Fruit fly (Drosophila melanogaster) whole organism, embryonic: ENCODE results near the gene Myo31DF.

Experiments used
- Abd-B ChIP-seq: fragments of 200-800 bp; sonication (Bioruptor generic); optimal IDR thresholded peaks from 2 replicates; lab custom pipeline; 2018; ENCODE audit warnings: missing biosample characterization, mild to moderate bottlenecking, missing genetic modification characterization, moderate library complexity
- Asciz ChIP-seq: fragments of 200-800 bp; sonication (Bioruptor generic); optimal IDR thresholded peaks from 2 replicates; lab custom pipeline; 2017; ENCODE audit warnings: missing biosample characterization, mild to moderate bottlenecking, missing genetic modification characterization, missing genetic modification reagents
- CG10366 ChIP-seq: fragments of 200-800 bp; sonication (Bioruptor generic); IDR thresholded peaks from 2 replicates; pipeline ENCODE4 v1.3.6; 2022; ENCODE audit warnings: missing biosample characterization, missing genetic modification characterization
- CG11093 ChIP-seq: fragments of 200-800 bp; sonication (Bioruptor generic); IDR thresholded peaks from 3 replicates; pipeline ENCODE4 v1.3.6; 2022; ENCODE audit warnings: missing biosample characterization, missing genetic modification characterization
- CG11456 ChIP-seq: fragments of 200-800 bp; sonication (Bioruptor generic); IDR thresholded peaks from 3 replicates; pipeline ENCODE4 v1.3.6; 2022; ENCODE audit warnings: missing biosample characterization, missing genetic modification characterization
- CG14667 ChIP-seq: fragments of 200-800 bp; sonication (Bioruptor generic); IDR thresholded peaks from 2 replicates; pipeline ENCODE4 v1.3.6; 2022; ENCODE audit warnings: missing biosample characterization, missing genetic modification characterization
- CG17829 ChIP-seq: fragments of 200-800 bp; optimal IDR thresholded peaks from 2 replicates; lab custom pipeline; 2019; ENCODE audit warnings: missing biosample characterization, mild to moderate bottlenecking, missing genetic modification characterization, moderate library complexity
- CG18476 ChIP-seq: fragments of 200-800 bp; sonication (Bioruptor generic); optimal IDR thresholded peaks from 2 replicates; lab custom pipeline; 2016; ENCODE audit warnings: missing biosample characterization, mild to moderate bottlenecking, missing genetic modification characterization
- CG32767 ChIP-seq: fragments of 200-800 bp; sonication (Bioruptor generic); IDR thresholded peaks from 2 replicates; pipeline ENCODE4 v1.3.6; 2022; ENCODE audit warnings: missing biosample characterization, missing genetic modification characterization
- CG3281 ChIP-seq: fragments of 200-800 bp; sonication (Bioruptor generic); optimal IDR thresholded peaks from 3 replicates; lab custom pipeline; 2017; ENCODE audit warnings: missing biosample characterization, mild to moderate bottlenecking, missing genetic modification characterization
- CG4282 ChIP-seq: fragments of 200-800 bp; sonication (Bioruptor generic); optimal IDR thresholded peaks from 2 replicates; lab custom pipeline; 2016; ENCODE audit warnings: missing biosample characterization, missing genetic modification characterization
- CG43689 ChIP-seq: fragments of 200-800 bp; sonication (Bioruptor generic); IDR thresholded peaks from 2 replicates; pipeline ENCODE4 v1.3.6; 2022; ENCODE audit warnings: missing biosample characterization, missing genetic modification characterization
- CG4617 ChIP-seq: fragments of 200-800 bp; sonication (Bioruptor generic); optimal IDR thresholded peaks from 3 replicates; lab custom pipeline; 2016; ENCODE audit warnings: missing biosample characterization, missing genetic modification characterization, borderline replicate concordance
- CG4707 ChIP-seq: fragments of 200-800 bp; sonication (Bioruptor generic); optimal IDR thresholded peaks from 2 replicates; lab custom pipeline; 2018; ENCODE audit warnings: missing biosample characterization, mild to moderate bottlenecking, missing genetic modification characterization, moderate library complexity
- CG7839 ChIP-seq: fragments of 200-800 bp; sonication (Bioruptor generic); optimal IDR thresholded peaks from 3 replicates; lab custom pipeline; 2018; ENCODE audit warnings: missing biosample characterization, mild to moderate bottlenecking, missing genetic modification characterization, moderate library complexity
- CG8089 ChIP-seq: fragments of 200-800 bp; sonication (Bioruptor generic); optimal IDR thresholded peaks from 3 replicates; lab custom pipeline; 2016; ENCODE audit warnings: missing biosample characterization, missing genetic modification characterization
- CG8359 ChIP-seq: fragments of 200-800 bp; sonication (Bioruptor generic); optimal IDR thresholded peaks from 2 replicates; lab custom pipeline; 2017; ENCODE audit warnings: missing biosample characterization, mild to moderate bottlenecking, missing genetic modification characterization, borderline replicate concordance
- CG9932 ChIP-seq: fragments of 200-800 bp; sonication (Bioruptor generic); IDR thresholded peaks from 2 replicates; pipeline ENCODE4 v1.3.6; 2022; ENCODE audit warnings: missing biosample characterization, missing genetic modification characterization
- CHES-1-like ChIP-seq: fragments of 200-800 bp; sonication (Bioruptor generic); optimal IDR thresholded peaks from 2 replicates; lab custom pipeline; 2016; ENCODE audit warnings: missing biosample characterization, missing genetic modification characterization
- D19B ChIP-seq: fragments of 200-800 bp; sonication (Bioruptor generic); optimal IDR thresholded peaks from 2 replicates; lab custom pipeline; 2017; ENCODE audit warnings: missing biosample characterization, mild to moderate bottlenecking, missing genetic modification characterization
- Dad ChIP-seq: fragments of 200-800 bp; sonication (Bioruptor generic); optimal IDR thresholded peaks from 3 replicates; lab custom pipeline; 2016; ENCODE audit warnings: missing biosample characterization, missing genetic modification characterization
- Dll ChIP-seq: fragments of 200-800 bp; sonication (Bioruptor generic); IDR thresholded peaks from 4 replicates; pipeline ENCODE4 v1.3.6; 2022; ENCODE audit warnings: missing biosample characterization, missing genetic modification characterization; ENCODE audit not compliant: partially characterized antibody
- Fer2 ChIP-seq: fragments of 200-800 bp; sonication (Bioruptor generic); optimal IDR thresholded peaks from 2 replicates; lab custom pipeline; 2018; ENCODE audit warnings: missing biosample characterization, mild to moderate bottlenecking, missing genetic modification characterization, moderate library complexity
- Myb ChIP-seq: fragments of 200-800 bp; sonication (Bioruptor generic); optimal IDR thresholded peaks from 2 replicates; lab custom pipeline; 2016; ENCODE audit warnings: missing biosample characterization, missing genetic modification characterization
- Sox100B ChIP-seq: fragments of 200-800 bp; sonication (Bioruptor generic); optimal IDR thresholded peaks from 3 replicates; lab custom pipeline; 2018; ENCODE audit warnings: missing biosample characterization, mild to moderate bottlenecking, missing genetic modification characterization
- Xrp1 ChIP-seq: fragments of 200-800 bp; sonication (Bioruptor generic); IDR thresholded peaks from 2 replicates; pipeline ENCODE4 v1.3.6; 2022; ENCODE audit warnings: missing biosample characterization, missing genetic modification characterization
- bab2 ChIP-seq: fragments of 200-800 bp; sonication (Bioruptor generic); optimal IDR thresholded peaks from 2 replicates; lab custom pipeline; 2016; ENCODE audit warnings: missing biosample characterization, missing genetic modification characterization
- chm ChIP-seq: fragments of 200-800 bp; sonication (Bioruptor generic); IDR thresholded peaks from 2 replicates; pipeline ENCODE4 v1.3.6; 2022; ENCODE audit warnings: missing biosample characterization, missing genetic modification characterization
- corto ChIP-seq: fragments of 200-800 bp; sonication (Bioruptor generic); optimal IDR thresholded peaks from 2 replicates; lab custom pipeline; 2016; ENCODE audit warnings: missing biosample characterization, mild to moderate bottlenecking, missing genetic modification characterization, moderate library complexity
- dati ChIP-seq: fragments of 200-800 bp; sonication (Bioruptor generic); IDR thresholded peaks from 2 replicates; pipeline ENCODE4 v1.3.6; 2022; ENCODE audit warnings: missing biosample characterization, missing genetic modification characterization
- dmrt99B ChIP-seq: fragments of 200-800 bp; sonication (Bioruptor generic); optimal IDR thresholded peaks from 2 replicates; lab custom pipeline; 2018; ENCODE audit warnings: missing biosample characterization, mild to moderate bottlenecking, missing genetic modification characterization, moderate library complexity
- emc ChIP-seq: fragments of 200-800 bp; sonication (Bioruptor generic); optimal IDR thresholded peaks from 2 replicates; lab custom pipeline; 2016; ENCODE audit warnings: missing biosample characterization, missing genetic modification characterization
- ems ChIP-seq: fragments of 200-800 bp; sonication (Bioruptor generic); optimal IDR thresholded peaks from 3 replicates; lab custom pipeline; 2016; ENCODE audit warnings: missing biosample characterization, missing genetic modification characterization
- eve ChIP-seq, 2 experiments: fragments of >200 bp; optimal IDR thresholded peaks; 2 replicates each; lab custom pipeline; 2017; ENCODE audit warnings: missing biosample characterization in 2 of 2, missing genetic modification characterization in 2 of 2
- kay ChIP-seq: fragments of 200-800 bp; sonication (Bioruptor generic); optimal IDR thresholded peaks from 2 replicates; lab custom pipeline; 2016; ENCODE audit warnings: missing biosample characterization, missing genetic modification characterization
- kni ChIP-seq: fragments of 200-800 bp; sonication (Bioruptor generic); optimal IDR thresholded peaks from 3 replicates; lab custom pipeline; 2017; ENCODE audit warnings: mild to moderate bottlenecking, missing biosample characterization, missing genetic modification reagents, missing genetic modification characterization
- lilli ChIP-seq: fragments of 200-800 bp; sonication (Bioruptor generic); optimal IDR thresholded peaks from 3 replicates; lab custom pipeline; 2016; ENCODE audit warnings: missing biosample characterization, missing genetic modification characterization
- odd ChIP-seq: fragments of 200-800 bp; sonication (Bioruptor generic); optimal IDR thresholded peaks from 2 replicates; lab custom pipeline; 2017; ENCODE audit warnings: missing biosample characterization, mild to moderate bottlenecking, missing genetic modification characterization
- onecut ChIP-seq: fragments of 200-800 bp; sonication (Bioruptor generic); IDR thresholded peaks from 2 replicates; pipeline ENCODE4 v1.3.6; 2022; ENCODE audit warnings: missing biosample characterization, missing genetic modification characterization
- pros ChIP-seq: fragments of 200-800 bp; sonication (Bioruptor generic); optimal IDR thresholded peaks from 3 replicates; lab custom pipeline; 2019; ENCODE audit warnings: missing biosample characterization, mild to moderate bottlenecking, missing genetic modification characterization, moderate library complexity
- ranshi ChIP-seq: fragments of 200-800 bp; sonication (Bioruptor generic); IDR thresholded peaks from 2 replicates; pipeline ENCODE4 v1.3.6; 2022; ENCODE audit warnings: missing biosample characterization, missing genetic modification characterization
- run ChIP-seq: fragments of 200-800 bp; sonication (Bioruptor generic); optimal IDR thresholded peaks from 3 replicates; lab custom pipeline; 2018; ENCODE audit warnings: missing biosample characterization, mild to moderate bottlenecking, missing genetic modification characterization
- salm ChIP-seq: fragments of 200-800 bp; sonication (Bioruptor generic); optimal IDR thresholded peaks from 2 replicates; lab custom pipeline; 2018; ENCODE audit warnings: missing biosample characterization, mild to moderate bottlenecking, missing genetic modification characterization
- sens ChIP-seq: fragments of 200-800 bp; sonication (Bioruptor generic); peaks from one replicate; lab custom pipeline; 2016; ENCODE audit warnings: missing biosample characterization, missing genetic modification characterization
- slou ChIP-seq: fragments of 200-800 bp; sonication (Bioruptor generic); optimal IDR thresholded peaks from 3 replicates; lab custom pipeline; 2016; ENCODE audit warnings: missing biosample characterization, missing genetic modification characterization
- slp2 ChIP-seq: fragments of 200-800 bp; sonication (Bioruptor generic); optimal IDR thresholded peaks from 2 replicates; lab custom pipeline; 2016; ENCODE audit warnings: missing biosample characterization, missing genetic modification characterization
- vvl ChIP-seq: fragments of 200-800 bp; sonication (Bioruptor generic); IDR thresholded peaks from 2 replicates; pipeline ENCODE4 v1.3.6; 2022; ENCODE audit warnings: missing biosample characterization, missing genetic modification characterization
- z ChIP-seq: fragments of 200-800 bp; sonication (Bioruptor generic); IDR thresholded peaks from 3 replicates; pipeline ENCODE4 v1.3.6; 2022; ENCODE audit warnings: missing biosample characterization, missing genetic modification characterization
- zf30C ChIP-seq: fragments of 200-800 bp; sonication (Bioruptor generic); optimal IDR thresholded peaks from 3 replicates; lab custom pipeline; 2018; ENCODE audit warnings: missing biosample characterization, mild to moderate bottlenecking, missing genetic modification characterization
- zfh2 ChIP-seq: fragments of 200-800 bp; sonication (Bioruptor generic); optimal IDR thresholded peaks from 2 replicates; lab custom pipeline; 2016; ENCODE audit warnings: missing biosample characterization, missing genetic modification characterization

Myo31DF gene

dm6 chr2L:10442048-10442790 is 64.4 kb downstream of the Myo31DF start, which contains the start of gene loh (continued):
- TF ChIP-seq Dad (GFP tag; lab: Kevin White, UChicago): no peak
- no peak for TF ChIP-seq Myb
- 0 out of 3 replicates have a peak, but pooled peaks have one; percentile 12 for TF ChIP-seq z (GFP tag; lab: Robert Waterston, UW)
- peak; percentile 85 for TF ChIP-seq Sox100B (GFP tag; lab: Kevin White, UChicago)
- TF ChIP-seq run (tag; lab: Kevin White, UChicago): no peak
- no peak for TF ChIP-seq bab2 (GFP tag; lab: Kevin White, UChicago)
- peak in 1 of 2 experiments; percentile 84 for TF ChIP-seq eve (GFP tag; optimal IDR thresholded peaks at IDR 0.05; lab: Kevin White, UChicago)
- no peak for TF ChIP-seq CG4617 (GFP tag; lab: Kevin White, UChicago)
- TF ChIP-seq salm (tag; lab: Kevin White, UChicago): peak; percentile 46
- no peak for TF ChIP-seq CG8089
- no peak for TF ChIP-seq dati
- TF ChIP-seq lilli: peak; percentile 22
- no peak for TF ChIP-seq zfh2 (GFP tag; lab: Kevin White, UChicago)
- TF ChIP-seq zf30C: no peak
- TF ChIP-seq CG14667: no peak; the same call in 1 of the 2 replicates
- TF ChIP-seq CG4282 (GFP tag; lab: Kevin White, UChicago): no peak
- TF ChIP-seq sens (GFP tag; lab: Kevin White, UChicago): peak; percentile 75
- no peak for TF ChIP-seq Dll (GFP tag; lab: Robert Waterston, UW)
- TF ChIP-seq vvl (GFP tag; lab: Robert Waterston, UW): no peak
- TF ChIP-seq CG17829 (tag; lab: Kevin White, UChicago): peak; percentile 65
- TF ChIP-seq CG4707 (GFP tag; lab: Kevin White, UChicago): no peak
- no peak for TF ChIP-seq slp2 (GFP tag; lab: Kevin White, UChicago)
- TF ChIP-seq CG7839 (tag; lab: Kevin White, UChicago): no peak
- TF ChIP-seq corto (GFP tag; lab: Kevin White, UChicago): no peak
- no peak for TF ChIP-seq ranshi (GFP tag; lab: Robert Waterston, UW)
- 0 out of 2 replicates have a peak, but pooled peaks have one; percentile 8 for TF ChIP-seq CG10366 (GFP tag; lab: Robert Waterston, UW)
- no peak for TF ChIP-seq Abd-B
- no peak for TF ChIP-seq CG11456 (GFP tag; lab: Robert Waterston, UW)
- TF ChIP-seq dmrt99B: peak; percentile 64
- TF ChIP-seq kay: no peak
- TF ChIP-seq Fer2 (tag; lab: Kevin White, UChicago): peak; percentile 2
- TF ChIP-seq CG11093 (GFP tag; lab: Robert Waterston, UW): no peak
- peak; percentile 43 for TF ChIP-seq CG18476
- peak; percentile 57; the same call in 1 of the 2 replicates for TF ChIP-seq Xrp1 (GFP tag; lab: Robert Waterston, UW)
- TF ChIP-seq chm (GFP tag; lab: Robert Waterston, UW): no peak
- peak; percentile 50 for TF ChIP-seq CG3281 (GFP tag; lab: Kevin White, UChicago)
- no peak for TF ChIP-seq CG43689 (GFP tag; lab: Robert Waterston, UW)
- 0 out of 2 replicates have a peak, but pooled peaks have one; percentile 28 for TF ChIP-seq onecut (GFP tag; lab: Robert Waterston, UW)
- peak; percentile 36 for TF ChIP-seq D19B (GFP tag; lab: Kevin White, UChicago)
- no peak for TF ChIP-seq CG32767 (GFP tag; lab: Robert Waterston, UW)
- no peak for TF ChIP-seq emc
- no peak for TF ChIP-seq kni (GFP tag; lab: Kevin White, UChicago)
- TF ChIP-seq pros (GFP tag; lab: Kevin White, UChicago): no peak
- TF ChIP-seq odd: peak; percentile 39
- TF ChIP-seq Asciz: peak; percentile 60
- TF ChIP-seq CG8359 (GFP tag; lab: Kevin White, UChicago): peak; percentile 49
- TF ChIP-seq ems (GFP tag; lab: Kevin White, UChicago): no peak
- no peak for TF ChIP-seq CG9932 (GFP tag; lab: Robert Waterston, UW)
- TF ChIP-seq CHES-1-like (GFP tag; lab: Kevin White, UChicago): no peak
- no peak for TF ChIP-seq slou (GFP tag; lab: Kevin White, UChicago)
